Fruit fly (Drosophila melanogaster) whole organism, embryonic: Measurements from ENCODE around the gene Shc.

Source experiments
- Aef1 ChIP-seq: fragments of 200-800 bp; sonication (Bioruptor generic); IDR thresholded peaks from 3 replicates; pipeline ENCODE4 v1.3.6; 2022; ENCODE audit warnings: missing biosample characterization, missing genetic modification characterization
- Asciz ChIP-seq: fragments of 200-800 bp; sonication (Bioruptor generic); optimal IDR thresholded peaks from 2 replicates; lab custom pipeline; 2017; ENCODE audit warnings: missing biosample characterization, mild to moderate bottlenecking, missing genetic modification characterization, missing genetic modification reagents
- Atf3 ChIP-seq: fragments of 200-800 bp; sonication (Bioruptor generic); optimal IDR thresholded peaks from 3 replicates; lab custom pipeline; 2016; ENCODE audit warnings: missing biosample characterization, missing genetic modification characterization
- CG10321 ChIP-seq: fragments of 200-800 bp; sonication (Bioruptor generic); IDR thresholded peaks from 2 replicates; pipeline ENCODE4 v1.3.6; 2022; ENCODE audit warnings: missing biosample characterization, missing genetic modification characterization
- CG12071 ChIP-seq: fragments of 200-800 bp; sonication (Bioruptor generic); optimal IDR thresholded peaks from 3 replicates; lab custom pipeline; 2018; ENCODE audit warnings: missing biosample characterization, mild to moderate bottlenecking, missing genetic modification characterization
- CG14050 ChIP-seq: fragments of 200-800 bp; sonication (Bioruptor generic); IDR thresholded peaks from 3 replicates; pipeline ENCODE4 v1.3.6; 2022; ENCODE audit warnings: missing biosample characterization, missing genetic modification characterization
- CG14965 ChIP-seq: fragments of 200-800 bp; sonication (Bioruptor generic); optimal IDR thresholded peaks from 2 replicates; lab custom pipeline; 2016; ENCODE audit warnings: missing biosample characterization, missing genetic modification characterization, borderline replicate concordance
- CG15479 ChIP-seq: fragments of 200-800 bp; sonication (Bioruptor generic); optimal IDR thresholded peaks from 3 replicates; lab custom pipeline; 2019; ENCODE audit warnings: missing biosample characterization, mild to moderate bottlenecking, missing genetic modification characterization, moderate library complexity
- CG15696 ChIP-seq: fragments of 200-800 bp; sonication (Bioruptor generic); optimal IDR thresholded peaks from 2 replicates; lab custom pipeline; 2019; ENCODE audit warnings: missing biosample characterization, mild to moderate bottlenecking, missing genetic modification characterization, moderate library complexity
- CG16779 ChIP-seq: fragments of 200-800 bp; sonication (Bioruptor generic); IDR thresholded peaks from 2 replicates; pipeline ENCODE4 v1.3.6; 2022; ENCODE audit warnings: missing biosample characterization, missing genetic modification characterization
- CG17912 ChIP-seq: fragments of 200-800 bp; sonication (Bioruptor generic); optimal IDR thresholded peaks from 2 replicates; lab custom pipeline; 2018; ENCODE audit warnings: missing biosample characterization, mild to moderate bottlenecking, missing genetic modification characterization
- CG18476 ChIP-seq: fragments of 200-800 bp; sonication (Bioruptor generic); optimal IDR thresholded peaks from 2 replicates; lab custom pipeline; 2016; ENCODE audit warnings: missing biosample characterization, mild to moderate bottlenecking, missing genetic modification characterization
- CG2129 ChIP-seq: fragments of 200-800 bp; sonication (Bioruptor generic); IDR thresholded peaks from 2 replicates; pipeline ENCODE4 v1.3.6; 2022; ENCODE audit warnings: missing biosample characterization, missing genetic modification characterization; ENCODE audit not compliant: partially characterized antibody
- CG2678 ChIP-seq: fragments of 200-800 bp; sonication (Bioruptor generic); optimal IDR thresholded peaks from 3 replicates; lab custom pipeline; 2019; ENCODE audit warnings: missing biosample characterization, mild to moderate bottlenecking, missing genetic modification characterization, moderate library complexity
- CG3726 ChIP-seq: fragments of 200-800 bp; sonication (Bioruptor generic); IDR thresholded peaks from 3 replicates; pipeline ENCODE4, ENCODE4 v1.3.6; 2022; ENCODE audit warnings: missing biosample characterization, missing genetic modification characterization
- CG3838 ChIP-seq: fragments of 200-800 bp; sonication (Bioruptor generic); optimal IDR thresholded peaks from 3 replicates; lab custom pipeline; 2016; ENCODE audit warnings: missing biosample characterization, missing genetic modification characterization
- CG5180 ChIP-seq: fragments of 200-800 bp; sonication (Bioruptor generic); optimal IDR thresholded peaks from 3 replicates; lab custom pipeline; 2017; ENCODE audit warnings: missing biosample characterization, missing genetic modification characterization, mild to moderate bottlenecking, moderate library complexity, missing genetic modification reagents
- CG6272 ChIP-seq: fragments of 200-800 bp; sonication (Bioruptor generic); IDR thresholded peaks from 2 replicates; pipeline ENCODE4 v1.3.6; 2022; ENCODE audit warnings: missing biosample characterization, missing genetic modification characterization
- CG7372 ChIP-seq: fragments of 200-800 bp; sonication (Bioruptor generic); IDR thresholded peaks from 2 replicates; pipeline ENCODE4 v1.3.6; 2022; ENCODE audit warnings: missing biosample characterization, missing genetic modification characterization
- CG7963 ChIP-seq: fragments of 200-800 bp; sonication (Bioruptor generic); IDR thresholded peaks from 3 replicates; pipeline ENCODE4 v1.3.6; 2022; ENCODE audit warnings: missing biosample characterization, missing genetic modification characterization; ENCODE audit not compliant: partially characterized antibody
- CG9437 ChIP-seq: fragments of 200-800 bp; sonication (Bioruptor generic); optimal IDR thresholded peaks from 2 replicates; lab custom pipeline; 2018; ENCODE audit warnings: missing biosample characterization, mild to moderate bottlenecking, missing genetic modification characterization
- D ChIP-seq, 2 experiments: fragments of 200-800 bp in 1 of 2; fragments of >200 bp in 1 of 2; sonication (Bioruptor generic) in 1 of 2; optimal IDR thresholded peaks; 2 replicates in 1 of 2; 3 replicates in 1 of 2; lab custom pipeline; 2017; ENCODE audit warnings: mild to moderate bottlenecking in 1 of 2, missing biosample characterization in 1 of 2, missing genetic modification characterization in 1 of 2, missing genetic modification reagents in 1 of 2
- Dfd ChIP-seq, 2 experiments: fragments of >200 bp; optimal IDR thresholded peaks; 2 replicates each; lab custom pipeline; 2017; ENCODE audit warnings: missing biosample characterization in 2 of 2, missing genetic modification characterization in 2 of 2
- Kr ChIP-seq: fragments of 200-800 bp; sonication (Bioruptor generic); optimal IDR thresholded peaks from 2 replicates; lab custom pipeline; 2017; ENCODE audit warnings: missing biosample characterization, mild to moderate bottlenecking, missing genetic modification characterization
- MTF-1 ChIP-seq: fragments of 200-800 bp; sonication (Bioruptor generic); optimal IDR thresholded peaks from 2 replicates; lab custom pipeline; 2018; ENCODE audit warnings: missing biosample characterization, mild to moderate bottlenecking, missing genetic modification characterization, borderline replicate concordance
- Oli ChIP-seq: fragments of 200-800 bp; sonication (Bioruptor generic); optimal IDR thresholded peaks from 2 replicates; lab custom pipeline; 2018; ENCODE audit warnings: missing biosample characterization, mild to moderate bottlenecking, missing genetic modification characterization, moderate library complexity
- Opbp ChIP-seq: fragments of 200-800 bp; sonication (Bioruptor generic); IDR thresholded peaks from 3 replicates; pipeline ENCODE4 v1.3.6; 2022; ENCODE audit warnings: missing biosample characterization, missing genetic modification characterization; ENCODE audit not compliant: partially characterized antibody
- Sin3A ChIP-seq: fragments of >200 bp; optimal IDR thresholded peaks from 2 replicates; lab custom pipeline; 2018
- Taf1 ChIP-seq: fragments of 200-800 bp; sonication (Bioruptor generic); IDR thresholded peaks from 2 replicates; pipeline ENCODE4 v1.3.6; 2022; ENCODE audit warnings: missing biosample characterization, missing genetic modification characterization
- az2 ChIP-seq: fragments of 200-800 bp; sonication (Bioruptor generic); optimal IDR thresholded peaks from 3 replicates; lab custom pipeline; 2016; ENCODE audit warnings: missing biosample characterization, missing genetic modification characterization
- bbx ChIP-seq: fragments of 200-800 bp; sonication (Bioruptor generic); IDR thresholded peaks from 2 replicates; pipeline ENCODE4 v1.3.6; 2022; ENCODE audit warnings: missing biosample characterization, missing genetic modification characterization; ENCODE audit not compliant: partially characterized antibody
- dmrt99B ChIP-seq: fragments of 200-800 bp; sonication (Bioruptor generic); optimal IDR thresholded peaks from 2 replicates; lab custom pipeline; 2018; ENCODE audit warnings: missing biosample characterization, mild to moderate bottlenecking, missing genetic modification characterization, moderate library complexity
- fd102C ChIP-seq: fragments of 200-800 bp; sonication (Bioruptor generic); optimal IDR thresholded peaks from 2 replicates; lab custom pipeline; 2018; ENCODE audit warnings: missing biosample characterization, mild to moderate bottlenecking, missing genetic modification characterization, moderate library complexity
- fd96Cb ChIP-seq: fragments of 200-800 bp; sonication (Bioruptor generic); optimal IDR thresholded peaks from 2 replicates; lab custom pipeline; 2018; ENCODE audit warnings: missing biosample characterization, mild to moderate bottlenecking, missing genetic modification characterization, moderate library complexity
- grn ChIP-seq: fragments of 200-800 bp; sonication (Bioruptor generic); optimal IDR thresholded peaks from 3 replicates; lab custom pipeline; 2017; ENCODE audit warnings: missing biosample characterization, missing genetic modification characterization
- hbn ChIP-seq: fragments of 200-800 bp; sonication (Bioruptor generic); IDR thresholded peaks from 2 replicates; pipeline ENCODE4 v1.3.6; 2022; ENCODE audit warnings: missing biosample characterization, missing genetic modification characterization; ENCODE audit not compliant: partially characterized antibody
- knrl ChIP-seq: fragments of 200-800 bp; sonication (Bioruptor generic); IDR thresholded peaks from 3 replicates; pipeline ENCODE4 v1.3.6; 2022; ENCODE audit warnings: missing biosample characterization, missing genetic modification characterization; ENCODE audit not compliant: partially characterized antibody
- lola ChIP-seq, 3 experiments: fragments of >200 bp in 2 of 3; fragments of 200-800 bp in 1 of 3; sonication (Bioruptor generic) in 1 of 3; optimal IDR thresholded peaks; 2 replicates each; lab custom pipeline; 2017 to 2019; ENCODE audit warnings: missing biosample characterization in 3 of 3, missing genetic modification characterization in 3 of 3, mild to moderate bottlenecking in 1 of 3, moderate library complexity in 1 of 3
- mld ChIP-seq: fragments of 200-800 bp; sonication (Bioruptor generic); IDR thresholded peaks from 3 replicates; pipeline ENCODE4 v1.3.6; 2022; ENCODE audit warnings: missing biosample characterization, missing genetic modification characterization; ENCODE audit not compliant: partially characterized antibody
- oc ChIP-seq: fragments of 200-800 bp; sonication (Bioruptor generic); optimal IDR thresholded peaks from 2 replicates; lab custom pipeline; 2018; ENCODE audit warnings: missing biosample characterization, mild to moderate bottlenecking, missing genetic modification characterization, moderate library complexity
- pros ChIP-seq: fragments of 200-800 bp; sonication (Bioruptor generic); optimal IDR thresholded peaks from 3 replicates; lab custom pipeline; 2019; ENCODE audit warnings: missing biosample characterization, mild to moderate bottlenecking, missing genetic modification characterization, moderate library complexity
- ranshi ChIP-seq: fragments of 200-800 bp; sonication (Bioruptor generic); IDR thresholded peaks from 2 replicates; pipeline ENCODE4 v1.3.6; 2022; ENCODE audit warnings: missing biosample characterization, missing genetic modification characterization
- ro ChIP-seq: fragments of 200-800 bp; sonication (Bioruptor generic); IDR thresholded peaks from 2 replicates; pipeline ENCODE4 v1.3.6; 2022; ENCODE audit warnings: missing biosample characterization, missing genetic modification characterization
- scrt ChIP-seq: fragments of 200-800 bp; sonication (Bioruptor generic); optimal IDR thresholded peaks from 2 replicates; lab custom pipeline; 2018; ENCODE audit warnings: missing biosample characterization, mild to moderate bottlenecking, missing genetic modification characterization, moderate library complexity
- slbo ChIP-seq: fragments of 200-800 bp; sonication (Bioruptor generic); IDR thresholded peaks from 2 replicates; pipeline ENCODE4 v1.3.6; 2022; ENCODE audit warnings: missing biosample characterization, missing genetic modification characterization
- sr ChIP-seq: fragments of 200-800 bp; sonication (Bioruptor generic); IDR thresholded peaks from 3 replicates; pipeline ENCODE4 v1.3.6; 2022; ENCODE audit warnings: missing biosample characterization, missing genetic modification characterization
- unpg ChIP-seq: fragments of 200-800 bp; sonication (Bioruptor generic); optimal IDR thresholded peaks from 3 replicates; lab custom pipeline; 2018; ENCODE audit warnings: missing biosample characterization, mild to moderate bottlenecking, missing genetic modification characterization, moderate library complexity
- wdn ChIP-seq: fragments of 200-800 bp; sonication (Bioruptor generic); IDR thresholded peaks from 2 replicates; pipeline ENCODE4 v1.3.6; 2022; ENCODE audit warnings: missing biosample characterization, missing genetic modification characterization

The Shc gene

dm6 chr3L:9402157-9402890 lies 24.5 kb upstream of the Shc start, which contains the start of gene eIF4E1 (continued):
- TF ChIP-seq CG7963 (GFP tag; lab: Robert Waterston, UW): peak; percentile 67
- peak; percentile 73 for TF ChIP-seq CG15479 (GFP tag; lab: Kevin White, UChicago)
- TF ChIP-seq Taf1: no peak
- no peak for TF ChIP-seq Atf3 (GFP tag; lab: Kevin White, UChicago)
- TF ChIP-seq Kr: no peak
- TF ChIP-seq MTF-1 (GFP tag; lab: Kevin White, UChicago): no peak
- peak; percentile 7 for TF ChIP-seq grn (GFP tag; lab: Kevin White, UChicago)
- TF ChIP-seq CG14050 (GFP tag; lab: Robert Waterston, UW): no peak
- TF ChIP-seq ro (GFP tag; lab: Robert Waterston, UW): no peak
- no peak for TF ChIP-seq Aef1 (GFP tag; lab: Robert Waterston, UW)
- TF ChIP-seq CG2129 (GFP tag; lab: Robert Waterston, UW): peak; percentile 34; the same call in 1 of the 2 replicates
- TF ChIP-seq CG18476 (GFP tag; lab: Kevin White, UChicago): no peak
- TF ChIP-seq bbx (GFP tag; lab: Robert Waterston, UW): peak; percentile 85
- TF ChIP-seq knrl (GFP tag; lab: Robert Waterston, UW): peak; percentile 86
- TF ChIP-seq scrt (GFP tag; lab: Kevin White, UChicago): no peak
- TF ChIP-seq D (optimal IDR thresholded peaks at IDR 0.05; lab: Kevin White, UChicago): no peak
- no peak for TF ChIP-seq D (GFP tag; optimal IDR thresholded peaks at IDR 0.05; lab: Kevin White, UChicago)
- TF ChIP-seq CG12071 (GFP tag; lab: Kevin White, UChicago): no peak
- TF ChIP-seq sr (GFP tag; lab: Robert Waterston, UW): no peak
- TF ChIP-seq fd96Cb: no peak
- no peak for TF ChIP-seq lola (GFP tag; optimal IDR thresholded peaks at IDR 0.05; lab: Kevin White, UChicago)
- TF ChIP-seq CG17912 (GFP tag; lab: Kevin White, UChicago): peak; percentile 29
- peak; percentile 68 for TF ChIP-seq mld (GFP tag; lab: Robert Waterston, UW)
- no peak for TF ChIP-seq pros (GFP tag; lab: Kevin White, UChicago)
- TF ChIP-seq CG2678 (tag; lab: Kevin White, UChicago): no peak
- no peak for TF ChIP-seq az2 (GFP tag; lab: Kevin White, UChicago)
- no peak for TF ChIP-seq Asciz (GFP tag; lab: Kevin White, UChicago)
- peak; percentile 8 for TF ChIP-seq CG15696 (tag; lab: Kevin White, UChicago)
- no peak for TF ChIP-seq CG6272
- peak; percentile 65; the same call in 1 of the 2 replicates for TF ChIP-seq slbo (GFP tag; lab: Robert Waterston, UW)
- TF ChIP-seq fd102C (GFP tag; lab: Kevin White, UChicago): no peak
- TF ChIP-seq CG14965 (GFP tag; lab: Kevin White, UChicago): no peak
- no peak for TF ChIP-seq wdn
- TF ChIP-seq Sin3A (lab: Kevin White, UChicago): peak; percentile 89
- no peak for TF ChIP-seq CG7372 (GFP tag; lab: Robert Waterston, UW)
- no peak for TF ChIP-seq CG10321
- no peak for TF ChIP-seq Oli
- no peak for TF ChIP-seq CG5180 (GFP tag; lab: Kevin White, UChicago)
- no peak for TF ChIP-seq CG16779 (GFP tag; lab: Robert Waterston, UW)
- no peak for TF ChIP-seq dmrt99B (tag; lab: Kevin White, UChicago)
- TF ChIP-seq CG3838: no peak
- peak; percentile 96 for TF ChIP-seq CG9437 (GFP tag; lab: Kevin White, UChicago)
- TF ChIP-seq hbn: peak; percentile 57
- TF ChIP-seq Dfd (GFP tag; optimal IDR thresholded peaks at IDR 0.05; lab: Kevin White, UChicago): no peak
- no peak for TF ChIP-seq unpg (GFP tag; lab: Kevin White, UChicago)
- TF ChIP-seq CG3726: no peak
- peak; percentile 81 for TF ChIP-seq Opbp (GFP tag; lab: Robert Waterston, UW)
- no peak for TF ChIP-seq ranshi (GFP tag; lab: Robert Waterston, UW)
- TF ChIP-seq oc (tag; lab: Kevin White, UChicago): no peak
